Fruit fly (Drosophila melanogaster) whole organism, larva: ENCODE measurements around the gene CG12118.

Experiments
- noc ChIP-seq: fragments of 200-800 bp; sonication (Bioruptor generic); optimal IDR thresholded peaks from 3 replicates; lab custom pipeline; 2019; ENCODE audit warnings: missing biosample characterization, mild to moderate bottlenecking, missing genetic modification characterization, moderate library complexity

CG12118 gene

DNA sequence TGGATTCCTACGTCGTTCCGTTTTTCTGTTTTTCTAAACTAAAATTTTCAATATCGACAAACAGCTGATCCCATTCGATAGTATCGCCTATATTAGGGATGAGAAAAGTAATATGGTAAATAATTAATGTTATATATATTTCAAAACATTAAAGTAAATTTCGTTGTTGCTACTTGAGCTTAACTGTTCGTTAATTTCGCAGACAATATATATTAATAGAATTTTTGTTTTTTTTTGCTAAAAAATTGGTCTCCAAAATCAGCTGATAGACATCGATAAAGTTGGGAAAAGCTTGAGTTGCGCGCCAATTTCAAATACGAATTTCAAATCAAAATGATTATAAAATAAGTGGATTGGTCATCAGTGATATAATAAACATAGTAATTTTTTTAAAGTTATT, at the start of gene CG12118:
Gene CG12118, minus strand, starts transcription at position 53 of the 400 bp plus-strand sequence.
- TF ChIP-seq noc (tag; lab: Kevin White, UChicago), result peak; percentile 68

DNA sequence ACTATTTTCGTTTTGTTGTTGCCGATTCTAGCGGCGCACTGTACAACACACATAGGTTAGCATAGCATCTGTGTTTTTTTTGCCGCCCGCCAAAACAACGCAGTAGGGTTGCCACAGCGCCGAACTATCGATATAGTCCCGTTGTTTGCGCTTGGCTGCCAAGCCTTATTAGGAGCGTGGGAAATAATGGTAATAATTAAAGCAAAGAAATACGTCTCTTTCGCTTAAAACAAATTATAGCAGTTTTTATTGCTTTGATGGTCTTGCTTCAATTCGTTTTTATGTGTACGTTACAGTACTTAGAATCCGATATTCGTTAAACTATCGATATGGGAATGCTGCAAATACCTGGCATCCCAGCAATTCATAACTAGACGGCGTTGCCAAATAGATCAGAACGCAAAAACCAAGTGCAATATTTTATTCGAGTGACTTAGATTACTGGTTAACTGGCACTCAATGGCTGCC, 47.2 kb upstream of the CG12118 start, which contains the start of the genes mxc and Larp7:
Gene mxc, minus strand, starts transcription at position 51 of the 468 bp plus-strand sequence.
Gene Larp7, plus strand, starts transcription at position 401 of the 468 bp plus-strand sequence.
- no peak for TF ChIP-seq noc (tag; lab: Kevin White, UChicago)

DNA sequence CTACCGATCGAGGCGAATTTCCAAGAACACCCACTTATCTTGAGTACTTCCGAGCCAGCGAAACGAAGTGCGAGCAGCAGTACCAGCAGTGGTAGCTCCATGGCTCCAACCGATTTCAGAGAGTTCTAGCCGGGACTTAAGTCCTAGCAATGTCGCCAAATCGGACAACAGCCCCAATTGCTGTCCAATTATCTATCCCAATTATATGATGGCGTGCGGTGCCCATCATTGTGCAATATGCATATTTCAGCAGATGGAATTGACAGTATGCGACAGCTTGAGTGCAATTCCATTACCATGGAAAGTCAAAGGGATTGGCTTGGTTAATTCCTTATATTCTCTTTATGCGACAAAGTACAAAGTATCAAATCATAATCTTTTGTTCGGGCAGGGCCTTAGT, 40.3 kb upstream of the CG12118 start, which contains the start of gene Ir8a:
Gene Ir8a, minus strand, starts transcription at position 101 of the 400 bp plus-strand sequence.
- no peak for TF ChIP-seq noc (tag; lab: Kevin White, UChicago)

DNA sequence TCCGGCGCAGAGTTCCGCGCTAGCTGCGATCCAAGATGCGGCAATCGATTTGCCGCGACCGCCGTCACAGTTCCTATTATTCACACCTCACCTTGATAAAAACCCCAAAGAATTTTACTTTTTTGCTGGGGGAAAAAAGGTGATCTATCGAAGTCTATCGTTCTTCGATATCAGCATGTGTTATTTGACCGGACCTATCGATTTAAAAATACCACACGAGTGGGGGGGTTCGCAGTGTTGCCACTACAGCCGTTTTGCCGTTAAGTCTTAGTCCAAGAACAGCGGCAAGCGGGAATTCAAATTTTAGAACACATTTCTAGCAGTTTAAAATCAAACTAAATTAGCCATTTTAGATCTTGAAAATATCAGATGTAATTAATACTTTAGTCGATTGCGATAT, 36.0 kb upstream of the CG12118 start, which contains the start of gene CG12121:
Gene CG12121, minus strand, starts transcription at position 180 of the 400 bp plus-strand sequence.
- TF ChIP-seq noc (tag; lab: Kevin White, UChicago), result no peak

DNA sequence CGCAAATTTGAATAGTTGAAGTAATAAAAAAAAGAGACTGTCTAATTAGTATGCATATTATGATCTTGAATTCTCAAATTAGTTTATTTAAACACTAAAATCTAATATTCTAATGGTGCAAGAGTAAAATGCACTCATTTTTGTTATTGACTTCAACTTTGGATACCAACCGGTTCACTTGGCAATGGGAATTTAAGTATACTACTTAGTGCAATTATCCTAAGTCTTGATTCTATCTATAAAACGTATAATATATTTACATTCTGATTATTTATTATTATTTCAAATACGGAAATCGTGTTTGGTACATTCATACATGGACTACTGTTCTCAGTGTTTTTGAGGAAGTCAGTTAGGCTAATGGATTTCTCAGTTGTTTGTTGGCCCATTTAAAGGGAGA, 30.6 kb upstream of the CG12118 start, which contains the start of gene Gr8a:
Gene Gr8a, plus strand, starts transcription at position 301 of the 400 bp plus-strand sequence.
- TF ChIP-seq noc (tag; lab: Kevin White, UChicago), result no peak

DNA sequence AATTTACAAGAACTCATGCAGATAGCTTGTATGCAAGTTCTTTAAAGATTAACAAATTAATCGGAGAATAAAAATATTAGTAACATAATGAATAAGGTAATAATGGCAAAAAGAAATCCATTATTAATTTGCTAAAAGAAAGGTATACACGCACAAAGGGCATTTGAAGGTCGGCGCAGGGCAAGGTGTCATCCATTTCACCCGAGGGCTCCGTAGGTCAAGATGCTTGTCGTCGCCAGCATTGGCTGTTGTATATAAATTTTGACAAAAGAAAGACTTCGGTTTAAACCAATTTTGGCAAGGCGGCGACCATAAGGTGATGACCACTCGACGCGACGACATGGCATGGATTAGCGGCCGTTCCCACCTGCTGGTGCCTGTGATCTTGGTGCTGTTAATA, 28.9 kb upstream of the CG12118 start, which contains the start of gene CG15370:
Gene CG15370, plus strand, starts transcription at position 301 of the 400 bp plus-strand sequence.
- no peak for TF ChIP-seq noc (tag; lab: Kevin White, UChicago)

DNA sequence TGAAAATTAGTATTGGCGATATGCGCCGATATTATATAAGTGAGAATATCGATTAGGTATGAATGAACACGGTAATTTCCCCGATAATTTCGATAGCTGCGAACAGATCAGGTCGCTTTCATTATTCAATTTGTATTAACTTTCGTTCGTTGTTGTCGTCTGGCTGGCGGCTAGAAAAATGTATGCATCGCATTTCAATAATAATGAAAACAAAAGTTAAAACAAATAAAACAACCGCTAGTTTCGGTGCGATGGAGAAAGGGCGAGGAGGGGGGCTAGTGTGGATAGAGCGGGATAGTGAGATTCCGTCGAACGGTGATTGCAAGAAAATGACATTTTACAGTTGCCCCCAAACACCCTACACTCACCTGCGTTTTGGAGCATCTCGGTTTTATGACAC, 28.2 kb upstream of the CG12118 start:
- TF ChIP-seq noc (tag; lab: Kevin White, UChicago), result no peak

DNA sequence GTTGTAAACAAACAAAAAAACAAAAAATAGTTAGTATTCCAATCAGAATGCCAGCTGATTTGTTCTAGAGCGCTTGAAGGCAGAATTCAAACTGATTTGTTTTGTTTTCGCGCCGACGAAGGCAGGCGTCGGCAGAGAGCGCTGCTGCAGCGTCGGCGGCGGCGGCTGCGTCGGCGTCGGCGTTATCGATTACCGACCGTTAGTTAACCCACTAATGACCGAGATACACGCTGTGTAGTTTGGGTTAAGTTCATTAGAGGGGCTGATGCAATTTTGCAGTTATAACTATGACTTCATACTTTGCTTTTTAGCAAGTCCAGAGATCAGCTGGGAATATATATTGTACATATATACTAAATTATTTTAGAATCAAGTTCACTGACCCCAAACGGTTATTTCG, 27.0 kb upstream of the CG12118 start, which contains the start of gene t:
Gene t, minus strand, starts transcription at position 76 of the 400 bp plus-strand sequence.
- TF ChIP-seq noc (tag; lab: Kevin White, UChicago), result peak; percentile 15

DNA sequence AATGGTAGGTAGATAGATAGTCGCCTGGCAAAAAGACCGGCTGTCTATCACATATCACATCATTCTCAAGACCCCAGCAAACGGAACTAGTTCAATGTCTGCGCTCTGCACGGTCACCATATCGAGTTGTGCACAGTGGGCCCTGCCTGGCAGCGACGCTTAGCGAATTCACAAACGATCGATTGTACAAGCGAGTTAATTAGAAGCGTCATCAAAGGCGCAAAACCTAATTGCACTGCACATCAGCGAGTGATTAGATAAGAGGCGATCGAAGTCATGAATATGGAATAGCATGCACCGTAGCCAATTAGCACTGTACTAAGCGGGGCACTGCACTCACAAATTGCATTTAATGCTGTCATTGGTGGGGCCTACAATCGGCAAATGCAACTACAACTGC, 24.2 kb upstream of the CG12118 start:
- TF ChIP-seq noc (tag; lab: Kevin White, UChicago), result no peak

DNA sequence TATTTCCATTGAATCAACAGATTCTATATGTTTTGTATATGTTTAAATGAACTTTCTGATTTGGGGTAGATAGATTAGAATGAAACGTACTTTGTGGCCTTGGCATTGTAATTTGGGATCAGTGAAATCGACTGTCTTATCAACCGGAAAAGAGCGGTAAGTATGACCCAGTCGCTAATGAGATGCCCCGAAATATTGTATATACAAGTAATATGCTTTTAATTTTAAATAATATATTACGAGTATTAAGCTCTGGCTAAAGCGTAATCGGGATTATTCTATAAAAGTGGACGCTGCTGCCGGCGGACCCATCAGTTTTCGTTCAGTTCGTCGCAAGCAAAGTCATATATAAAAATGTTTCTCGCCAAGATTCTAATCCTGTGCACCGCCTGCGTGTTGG, 20.4 kb upstream of the CG12118 start, which contains the start of gene CG15369:
Gene CG15369, plus strand, starts transcription at position 301 of the 400 bp plus-strand sequence.
- TF ChIP-seq noc (tag; lab: Kevin White, UChicago), result no peak

DNA sequence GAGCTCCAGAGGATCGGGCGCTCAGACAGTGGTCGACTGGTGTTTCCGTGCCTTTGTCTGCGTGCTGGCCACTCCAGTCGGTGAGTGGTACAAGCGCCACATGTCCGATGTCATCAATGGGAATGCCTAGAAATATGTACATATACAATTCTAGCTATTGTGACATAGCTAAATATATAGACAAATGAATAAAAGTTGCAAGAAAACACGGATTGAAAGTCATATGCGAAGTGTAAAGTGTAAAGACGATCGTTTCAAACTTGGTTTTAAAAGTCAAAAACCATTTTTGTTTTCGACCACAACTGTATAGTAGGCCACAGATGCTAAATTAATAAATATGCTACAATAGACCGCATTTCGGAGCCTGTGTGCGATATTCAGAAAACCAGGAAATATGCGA, 19.3 kb upstream of the CG12118 start, which contains the start of gene CG15368:
Gene CG15368, plus strand, starts transcription at position 301 of the 400 bp plus-strand sequence.
- no peak for TF ChIP-seq noc (tag; lab: Kevin White, UChicago)

DNA sequence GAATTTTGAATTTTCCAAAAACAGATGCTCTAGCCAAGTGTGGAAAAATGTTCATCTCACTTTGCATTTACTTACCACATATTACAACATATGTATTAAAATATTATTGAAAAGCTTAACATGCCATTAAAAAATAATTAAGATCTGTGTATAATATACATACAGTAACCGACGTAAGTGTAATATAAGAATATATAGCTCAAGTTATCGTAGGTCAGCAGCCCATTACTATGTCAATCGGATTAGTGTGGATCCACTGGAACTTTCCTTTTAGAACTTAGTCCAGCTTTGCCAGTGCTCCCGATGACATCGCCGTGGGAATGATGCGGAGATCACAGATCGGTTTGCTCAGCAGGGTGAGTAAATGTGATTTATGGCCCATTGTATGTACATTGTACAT, 18.4 kb upstream of the CG12118 start, which contains the start of gene Obp8a:
Gene Obp8a, plus strand, starts transcription at position 301 of the 400 bp plus-strand sequence.
- TF ChIP-seq noc (tag; lab: Kevin White, UChicago), result no peak

DNA sequence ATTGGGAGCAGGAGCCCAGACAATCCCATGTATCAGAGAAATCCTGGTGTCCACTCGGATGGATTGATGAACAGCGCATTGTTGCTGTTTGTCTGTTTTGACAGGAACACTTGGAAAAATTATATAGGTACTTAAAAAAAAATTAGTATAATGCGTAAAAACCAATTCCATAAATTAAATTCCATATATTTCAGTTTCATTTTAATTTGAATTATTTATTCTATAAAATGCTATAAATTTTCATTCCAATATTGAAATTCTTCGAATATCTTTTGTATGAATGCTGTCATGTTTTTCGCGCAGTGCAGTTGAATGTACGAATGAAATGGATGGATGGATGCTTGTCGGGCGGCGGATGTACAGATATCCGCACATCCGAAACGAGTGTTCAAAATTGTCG, 14.6 kb upstream of the CG12118 start, which contains the start of gene SmydA-9:
Gene SmydA-9, minus strand, starts transcription at position 101 of the 400 bp plus-strand sequence.
- TF ChIP-seq noc (tag; lab: Kevin White, UChicago), result no peak

DNA sequence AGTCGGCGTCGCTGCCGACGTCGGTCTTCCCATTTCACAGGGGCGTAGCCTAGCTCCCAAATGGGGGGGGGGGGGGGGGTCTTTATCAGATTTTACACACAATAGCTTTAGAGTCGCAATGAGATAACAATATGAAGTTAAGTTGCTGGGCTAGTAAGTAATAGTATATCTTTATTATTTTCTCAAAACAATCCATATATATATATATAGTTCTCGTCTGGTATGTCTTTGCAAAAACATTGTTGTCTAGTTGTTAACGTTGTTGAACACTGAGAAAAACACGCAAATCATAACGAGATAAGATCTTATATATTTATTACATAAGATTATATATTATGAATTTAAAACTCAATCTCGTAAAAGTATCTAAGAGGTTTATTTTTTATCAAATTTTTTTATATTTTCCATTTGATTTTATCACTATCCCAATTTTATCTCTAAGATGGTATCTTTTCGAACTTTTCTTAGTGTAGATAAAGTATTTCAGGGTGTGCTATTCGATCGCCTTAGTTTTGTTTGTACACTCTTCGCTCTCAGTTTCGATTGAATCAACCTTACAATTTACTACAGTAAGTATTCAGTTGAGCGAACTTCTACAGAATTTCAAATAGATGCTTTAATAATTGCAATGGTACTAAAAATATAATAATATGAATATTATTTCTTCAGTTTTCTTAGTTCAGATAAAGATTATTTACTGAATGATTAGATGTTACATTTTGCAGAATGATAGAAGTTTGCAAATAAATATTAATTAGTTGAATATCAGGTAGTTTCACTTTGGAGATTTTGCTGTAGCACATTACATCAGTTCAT, 5.9 kb upstream of the CG12118 start:
- TF ChIP-seq noc (tag; lab: Kevin White, UChicago), result peak; percentile 91

DNA sequence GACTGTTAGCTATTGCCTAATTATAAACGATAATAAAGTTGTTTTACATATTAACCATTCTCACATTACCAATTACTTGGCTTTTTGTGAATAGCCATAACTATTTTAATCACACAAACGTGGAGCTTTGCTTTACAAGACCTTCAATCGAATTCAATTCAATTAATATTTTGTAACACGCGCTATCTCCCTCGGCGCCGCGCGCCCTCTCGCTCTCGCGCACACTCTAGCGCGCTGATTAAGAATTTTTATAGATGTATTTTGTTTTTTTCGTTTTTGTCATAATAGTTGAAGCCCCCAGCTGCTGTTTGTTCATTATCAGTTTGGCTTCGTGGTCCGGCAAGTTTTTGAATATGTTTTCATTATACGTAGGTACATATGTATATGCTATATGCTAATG, 4.9 kb upstream of the CG12118 start:
- TF ChIP-seq noc (tag; lab: Kevin White, UChicago), result no peak

DNA sequence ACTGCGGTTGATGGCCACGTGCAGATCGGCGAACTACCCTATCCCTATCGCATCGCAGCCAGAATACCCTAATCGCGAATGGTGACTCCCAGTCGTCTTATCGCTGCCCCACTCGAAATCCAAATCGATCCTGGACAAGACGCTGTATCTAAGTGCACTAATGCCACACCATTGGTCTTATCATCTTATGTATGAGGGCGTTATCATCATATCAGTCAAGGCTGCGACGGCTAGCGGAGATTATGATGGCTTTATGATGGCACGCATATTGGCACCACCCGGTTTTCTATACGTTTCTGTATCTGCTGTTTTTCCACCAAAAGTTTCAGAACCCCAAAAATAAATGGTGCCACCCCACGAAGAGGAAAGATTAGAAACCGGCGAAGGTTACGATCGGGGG, 4.0 kb upstream of the CG12118 start:
- no peak for TF ChIP-seq noc (tag; lab: Kevin White, UChicago)
